Worm (Caenorhabditis elegans) whole organism, late embryonic: Measurements from ENCODE around the gene srd-32.

Source experiments
- C38D4.7 ChIP-seq: fragments of 200-800 bp; sonication (Bioruptor generic); optimal IDR thresholded peaks from 2 replicates; lab custom pipeline; 2018; ENCODE audit warnings: mild to moderate bottlenecking, missing genetic modification characterization, moderate library complexity, missing compliant biosample characterization
- F13H6.1 ChIP-seq: sonication (generic microtip); optimal IDR thresholded peaks from 2 replicates; lab custom pipeline; 2016; ENCODE audit warnings: missing genetic modification characterization, missing compliant biosample characterization
- T23F11.4 ChIP-seq: fragments of 200-800 bp; sonication (Bioruptor generic); optimal IDR thresholded peaks from 2 replicates; lab custom pipeline; 2018; ENCODE audit warnings: mild to moderate bottlenecking, missing genetic modification characterization, missing compliant biosample characterization
- Y22D7AL.16 ChIP-seq: sonication (generic microtip); optimal IDR thresholded peaks from 2 replicates; lab custom pipeline; 2016; ENCODE audit warnings: missing genetic modification characterization, missing compliant biosample characterization
- ahr-1 ChIP-seq: sonication (generic microtip); optimal IDR thresholded peaks from 2 replicates; lab custom pipeline; 2016; ENCODE audit warnings: missing genetic modification characterization, missing compliant biosample characterization
- ama-1 ChIP-seq: fragments of 150-350 bp; optimal IDR thresholded peaks from 2 replicates; lab custom pipeline; 2014
- ceh-14 ChIP-seq: sonication (generic microtip); optimal IDR thresholded peaks from 2 replicates; lab custom pipeline; 2016; ENCODE audit warnings: missing genotype, missing genetic modification characterization, missing compliant biosample characterization
- ceh-18 ChIP-seq: sonication (generic microtip); optimal IDR thresholded peaks from 2 replicates; lab custom pipeline; 2016; ENCODE audit warnings: missing genetic modification characterization, missing compliant biosample characterization
- ceh-2 ChIP-seq: sonication (generic microtip); optimal IDR thresholded peaks from 2 replicates; lab custom pipeline; 2016; ENCODE audit warnings: missing genotype, missing genetic modification characterization, missing compliant biosample characterization
- ceh-24 ChIP-seq: sonication (generic microtip); optimal IDR thresholded peaks from 2 replicates; lab custom pipeline; 2016; ENCODE audit warnings: mild to moderate bottlenecking, missing genetic modification characterization, missing compliant biosample characterization
- ceh-30 ChIP-seq: fragments of 150-350 bp; optimal IDR thresholded peaks from 2 replicates; lab custom pipeline; 2014; ENCODE audit warnings: missing biosample characterization, missing genetic modification characterization
- ceh-34 ChIP-seq: sonication (generic microtip); optimal IDR thresholded peaks from 2 replicates; lab custom pipeline; 2016; ENCODE audit warnings: mild to moderate bottlenecking, missing genetic modification characterization, missing compliant biosample characterization
- ceh-45 ChIP-seq: fragments of 200-800 bp; sonication (Bioruptor generic); IDR thresholded peaks from 2 replicates; pipeline ENCODE4 v1.3.6; 2022; ENCODE audit warnings: missing genetic modification reagents, missing genetic modification characterization, missing compliant biosample characterization
- ceh-9 ChIP-seq: sonication (generic microtip); optimal IDR thresholded peaks from 2 replicates; lab custom pipeline; 2016; ENCODE audit warnings: mild to moderate bottlenecking, missing genetic modification characterization, inconsistent platforms, missing compliant biosample characterization
- che-1 ChIP-seq: sonication (generic microtip); optimal IDR thresholded peaks from 2 replicates; lab custom pipeline; 2016; ENCODE audit warnings: mild to moderate bottlenecking, missing genetic modification characterization, missing compliant biosample characterization
- ets-4 ChIP-seq: sonication (generic microtip); optimal IDR thresholded peaks from 2 replicates; lab custom pipeline; 2016; ENCODE audit warnings: missing genetic modification characterization, missing compliant biosample characterization
- eyg-1 ChIP-seq: sonication (generic microtip); optimal IDR thresholded peaks from 2 replicates; lab custom pipeline; 2016; ENCODE audit warnings: missing genotype, missing genetic modification characterization, missing compliant biosample characterization
- fax-1 ChIP-seq: sonication (generic microtip); optimal IDR thresholded peaks from 2 replicates; lab custom pipeline; 2016; ENCODE audit warnings: missing genotype, missing genetic modification characterization, missing compliant biosample characterization
- fkh-10 ChIP-seq: fragments of 150-350 bp; optimal IDR thresholded peaks from 2 replicates; lab custom pipeline; 2014; ENCODE audit warnings: missing biosample characterization, missing genetic modification reagents, missing genetic modification characterization
- fkh-6 ChIP-seq: sonication (generic microtip); optimal IDR thresholded peaks from 2 replicates; lab custom pipeline; 2016; ENCODE audit warnings: missing genetic modification characterization, missing compliant biosample characterization
- hlh-13 ChIP-seq: fragments of 200-800 bp; sonication (Bioruptor generic); optimal IDR thresholded peaks from 2 replicates; lab custom pipeline; 2018; ENCODE audit warnings: mild to moderate bottlenecking, missing genetic modification characterization, missing compliant biosample characterization
- hlh-30 ChIP-seq: sonication (generic microtip); optimal IDR thresholded peaks from 2 replicates; lab custom pipeline; 2017; ENCODE audit warnings: antibody characterized with exemption, missing genetic modification characterization, missing compliant biosample characterization; ENCODE audit not compliant: insufficient read depth
- hlh-8 ChIP-seq: sonication (generic microtip); optimal IDR thresholded peaks from 2 replicates; lab custom pipeline; 2016; ENCODE audit warnings: missing genotype, missing genetic modification characterization, missing compliant biosample characterization
- lim-6 ChIP-seq: sonication (generic microtip); optimal IDR thresholded peaks from 2 replicates; lab custom pipeline; 2016; ENCODE audit warnings: missing genetic modification characterization, missing compliant biosample characterization
- lin-11 ChIP-seq: fragments of 200-800 bp; sonication (Bioruptor generic); optimal IDR thresholded peaks from 2 replicates; lab custom pipeline; 2018; ENCODE audit warnings: mild to moderate bottlenecking, missing genetic modification characterization, missing compliant biosample characterization
- madf-2 ChIP-seq: sonication (generic microtip); optimal IDR thresholded peaks from 2 replicates; lab custom pipeline; 2017; ENCODE audit warnings: missing genetic modification characterization, missing compliant biosample characterization
- mec-3 ChIP-seq: sonication (generic microtip); optimal IDR thresholded peaks from 2 replicates; lab custom pipeline; 2016; ENCODE audit warnings: borderline replicate concordance, missing genetic modification characterization, missing compliant biosample characterization
- nhr-11 ChIP-seq: fragments of 150-350 bp; optimal IDR thresholded peaks from 2 replicates; lab custom pipeline; 2014; ENCODE audit warnings: missing biosample characterization, missing genetic modification characterization
- nhr-232 ChIP-seq: sonication (generic microtip); optimal IDR thresholded peaks from 2 replicates; lab custom pipeline; 2016; ENCODE audit warnings: missing genetic modification characterization, missing compliant biosample characterization
- npax-4 ChIP-seq: sonication (generic microtip); optimal IDR thresholded peaks from 2 replicates; lab custom pipeline; 2016; ENCODE audit warnings: missing genetic modification characterization, missing compliant biosample characterization
- pag-3 ChIP-seq: sonication (generic microtip); optimal IDR thresholded peaks from 2 replicates; lab custom pipeline; 2016; ENCODE audit warnings: missing compliant biosample characterization, missing genetic modification characterization, borderline replicate concordance
- pat-9 ChIP-seq: fragments of 200-800 bp; sonication (Bioruptor generic); optimal IDR thresholded peaks from 2 replicates; lab custom pipeline; 2018; ENCODE audit warnings: mild to moderate bottlenecking, missing genetic modification characterization, moderate library complexity, missing compliant biosample characterization
- pax-1 ChIP-seq: fragments of 150-350 bp; optimal IDR thresholded peaks from 2 replicates; lab custom pipeline; 2014; ENCODE audit warnings: missing biosample characterization, missing genetic modification characterization
- pha-2 ChIP-seq: sonication (generic microtip); optimal IDR thresholded peaks from 2 replicates; lab custom pipeline; 2017; ENCODE audit warnings: mild to moderate bottlenecking, missing genetic modification characterization, missing compliant biosample characterization
- ref-2 ChIP-seq: sonication (generic microtip); optimal IDR thresholded peaks from 2 replicates; lab custom pipeline; 2016; ENCODE audit warnings: missing genetic modification characterization, missing compliant biosample characterization
- sdc-2 ChIP-seq: sonication (generic microtip); optimal IDR thresholded peaks from 2 replicates; lab custom pipeline; 2016; ENCODE audit warnings: missing genotype, missing genetic modification characterization, missing compliant biosample characterization
- sox-4 ChIP-seq: sonication (generic microtip); optimal IDR thresholded peaks from 2 replicates; lab custom pipeline; 2017; ENCODE audit warnings: mild to moderate bottlenecking, missing genetic modification characterization, inconsistent platforms, missing compliant biosample characterization
- syd-9 ChIP-seq: sonication (generic microtip); optimal IDR thresholded peaks from 2 replicates; lab custom pipeline; 2016; ENCODE audit warnings: mild to moderate bottlenecking, missing genetic modification characterization, moderate library complexity, missing compliant biosample characterization
- tbx-2 ChIP-seq: sonication (generic microtip); optimal IDR thresholded peaks from 2 replicates; lab custom pipeline; 2016; ENCODE audit warnings: missing genetic modification characterization, missing compliant biosample characterization
- unc-3 ChIP-seq, 2 experiments: fragments of 200-800 bp in 1 of 2; sonication (Bioruptor generic) in 1 of 2; sonication (generic microtip) in 1 of 2; conservative IDR thresholded peaks in 1 of 2; optimal IDR thresholded peaks in 1 of 2; 2 replicates each; pipeline versions ENCODE4 v1.3.6 to Lab custom; 2016 to 2022; ENCODE audit warnings: missing compliant biosample characterization in 2 of 2, missing genetic modification characterization in 2 of 2, missing genetic modification reagents in 1 of 2
- unc-55 ChIP-seq: sonication (generic microtip); optimal IDR thresholded peaks from 2 replicates; lab custom pipeline; 2017; ENCODE audit warnings: missing biosample characterization, missing genetic modification reagents, missing genetic modification characterization
- ztf-16 ChIP-seq: sonication (generic microtip); optimal IDR thresholded peaks from 2 replicates; lab custom pipeline; 2017; ENCODE audit warnings: missing genetic modification characterization, missing compliant biosample characterization

The srd-32 gene

ce11 chrV:4841179-4841578 is 24.3 kb upstream of the srd-32 start, which contains the start of gene cwp-1:
cwp-1 (minus strand) TSS chrV:4841279.
- TF ChIP-seq pax-1 (tag; lab: Kevin White, UChicago) = no peak
- no peak for TF ChIP-seq madf-2 (tag; lab: Kevin White, UChicago)
- no peak for TF ChIP-seq Y22D7AL.16
- no peak for TF ChIP-seq sdc-2 (tag; lab: Kevin White, UChicago)
- no peak for TF ChIP-seq lim-6 (tag; lab: Kevin White, UChicago)
- no peak for TF ChIP-seq nhr-11
- TF ChIP-seq ets-4 (tag; lab: Kevin White, UChicago) = no peak
- TF ChIP-seq lin-11 = no peak
- no peak for TF ChIP-seq fkh-10 (GFP tag; lab: Kevin White, UChicago)
- no peak for TF ChIP-seq ceh-30 (tag; lab: Kevin White, UChicago)
- no peak for TF ChIP-seq unc-3 (GFP tag; conservative IDR thresholded peaks at IDR 0.05; lab: Robert Waterston, UW)
- TF ChIP-seq unc-3 (tag; optimal IDR thresholded peaks at IDR 0.05; lab: Kevin White, UChicago) = no peak

ce11 chrV:4842544-4842943 is 22.9 kb upstream of the srd-32 start, which contains the start of the genes cwp-2 and cwp-3:
cwp-2 (minus strand) TSS chrV:4842644.
cwp-3 (plus strand) TSS chrV:4842836.
- TF ChIP-seq hlh-13 (no peak), pha-2 (tag; lab: Kevin White, UChicago) (no peak), ets-4 (tag; lab: Kevin White, UChicago) (no peak), syd-9 (tag; lab: Kevin White, UChicago) (no peak), npax-4 (tag; lab: Kevin White, UChicago) (no peak), pat-9 (tag; lab: Kevin White, UChicago) (no peak), T23F11.4 (GFP tag; lab: Kevin White, UChicago) (no peak), che-1 (tag; lab: Kevin White, UChicago) (no peak), lin-11 (no peak), mec-3 (no peak), ceh-30 (tag; lab: Kevin White, UChicago) (no peak), ztf-16 (no peak), hlh-8 (tag; lab: Kevin White, UChicago) (no peak), F13H6.1 (tag; lab: Kevin White, UChicago) (no peak), ama-1 (lab: Kevin White, UChicago) (no peak), C38D4.7 (GFP tag; lab: Kevin White, UChicago) (no peak), pag-3 (tag; lab: Kevin White, UChicago) (no peak), nhr-232 (tag; lab: Kevin White, UChicago) (no peak), tbx-2 (tag; lab: Kevin White, UChicago) (no peak), fax-1 (tag; lab: Kevin White, UChicago) (no peak)

- TF ChIP-seq sdc-2 (tag; lab: Kevin White, UChicago) = no peak
- TF ChIP-seq hlh-30 = peak; percentile 89
- TF ChIP-seq ceh-34 (tag; lab: Kevin White, UChicago) = no peak
- TF ChIP-seq pag-3 (tag; lab: Kevin White, UChicago) = no peak
- peak; percentile 51 for TF ChIP-seq unc-55 (GFP tag; lab: Kevin White, UChicago)
- TF ChIP-seq, all 69 proteins: peak for 2
Measured at ce11 chrV:4844591-4844990, 20.9 kb upstream of the srd-32 start, which contains the start of gene abhd-5.2. abhd-5.2 (plus strand) TSS chrV:4844685.

ce11 chrV:4846507-4846906 is 19.0 kb upstream of the srd-32 start:
- TF ChIP-seq Y22D7AL.16 (no peak), unc-3 (GFP tag; conservative IDR thresholded peaks at IDR 0.05; lab: Robert Waterston, UW) (no peak), unc-3 (tag; optimal IDR thresholded peaks at IDR 0.05; lab: Kevin White, UChicago) (no peak), ceh-14 (tag; lab: Kevin White, UChicago) (no peak)

- TF ChIP-seq eyg-1 = no peak
- no peak for TF ChIP-seq ahr-1 (tag; lab: Kevin White, UChicago)
- no peak for TF ChIP-seq ref-2
- no peak for TF ChIP-seq C38D4.7 (GFP tag; lab: Kevin White, UChicago)
- TF ChIP-seq pha-2 (tag; lab: Kevin White, UChicago) = no peak
- no peak for TF ChIP-seq ceh-2 (tag; lab: Kevin White, UChicago)
- no peak for TF ChIP-seq ceh-9 (tag; lab: Kevin White, UChicago)
- no peak for TF ChIP-seq unc-3 (GFP tag; conservative IDR thresholded peaks at IDR 0.05; lab: Robert Waterston, UW)
- TF ChIP-seq unc-3 (tag; optimal IDR thresholded peaks at IDR 0.05; lab: Kevin White, UChicago) = no peak
- no peak for TF ChIP-seq tbx-2 (tag; lab: Kevin White, UChicago)
- no peak for TF ChIP-seq madf-2 (tag; lab: Kevin White, UChicago)
- TF ChIP-seq fkh-6 (tag; lab: Kevin White, UChicago) = no peak
- TF ChIP-seq hlh-30 = no peak
- TF ChIP-seq mec-3 = no peak
- TF ChIP-seq pag-3 (tag; lab: Kevin White, UChicago) = no peak
- TF ChIP-seq ceh-14 (tag; lab: Kevin White, UChicago) = no peak
- no peak for TF ChIP-seq ceh-45 (GFP tag; lab: Robert Waterston, UW)
- TF ChIP-seq sox-4 (tag; lab: Kevin White, UChicago) = no peak
- TF ChIP-seq ceh-18 (tag; lab: Kevin White, UChicago) = no peak
- TF ChIP-seq ceh-24 (tag; lab: Kevin White, UChicago) = no peak
- TF ChIP-seq, all 69 proteins: peak for 0
Measured at ce11 chrV:4847424-4847823, 18.0 kb upstream of the srd-32 start, which contains the start of gene abhd-5.1. abhd-5.1 (plus strand) TSS chrV:4847653.
